Fruit fly (Drosophila melanogaster) whole organism, embryonic: ENCODE results near the gene Als2.

Experiments used
- Ada2b ChIP-seq: fragments of 200-800 bp; sonication (Bioruptor generic); IDR thresholded peaks from 2 replicates; pipeline ENCODE4 v1.3.6; 2022; ENCODE audit warnings: missing biosample characterization, missing genetic modification characterization
- Atf6 ChIP-seq: fragments of 200-800 bp; sonication (Bioruptor generic); IDR thresholded peaks from 2 replicates; pipeline ENCODE4 v1.3.6; 2022; ENCODE audit warnings: missing biosample characterization, missing genetic modification characterization
- CG11504 ChIP-seq: fragments of 200-800 bp; sonication (Bioruptor generic); optimal IDR thresholded peaks from 3 replicates; lab custom pipeline; 2019; ENCODE audit warnings: missing biosample characterization, mild to moderate bottlenecking, missing genetic modification characterization, moderate library complexity
- CG12071 ChIP-seq: fragments of 200-800 bp; sonication (Bioruptor generic); optimal IDR thresholded peaks from 3 replicates; lab custom pipeline; 2018; ENCODE audit warnings: missing biosample characterization, mild to moderate bottlenecking, missing genetic modification characterization
- CG13296 ChIP-seq: fragments of 200-800 bp; sonication (Bioruptor generic); optimal IDR thresholded peaks from 3 replicates; lab custom pipeline; 2018; ENCODE audit warnings: missing biosample characterization, mild to moderate bottlenecking, missing genetic modification characterization
- CG17361 ChIP-seq: fragments of 200-800 bp; sonication (Bioruptor generic); IDR thresholded peaks from 3 replicates; pipeline ENCODE4 v1.3.6; 2022; ENCODE audit warnings: missing biosample characterization, missing genetic modification characterization
- CG17568 ChIP-seq: fragments of 200-800 bp; sonication (Bioruptor generic); optimal IDR thresholded peaks from 2 replicates; lab custom pipeline; 2018; ENCODE audit warnings: missing biosample characterization, mild to moderate bottlenecking, missing genetic modification characterization, moderate library complexity
- CG18476 ChIP-seq: fragments of 200-800 bp; sonication (Bioruptor generic); optimal IDR thresholded peaks from 2 replicates; lab custom pipeline; 2016; ENCODE audit warnings: missing biosample characterization, mild to moderate bottlenecking, missing genetic modification characterization
- CG2116 ChIP-seq: fragments of 200-800 bp; sonication (Bioruptor generic); optimal IDR thresholded peaks from 3 replicates; lab custom pipeline; 2018; ENCODE audit warnings: missing biosample characterization, mild to moderate bottlenecking, missing genetic modification characterization
- CG2199 ChIP-seq: fragments of 200-800 bp; sonication (Bioruptor generic); IDR thresholded peaks from 3 replicates; pipeline ENCODE4 v1.3.6; 2022; ENCODE audit warnings: missing biosample characterization, missing genetic modification characterization
- CG31388 ChIP-seq: fragments of 200-800 bp; sonication (Bioruptor generic); optimal IDR thresholded peaks from 2 replicates; lab custom pipeline; 2016; ENCODE audit warnings: missing biosample characterization, missing genetic modification characterization
- CG32772 ChIP-seq: fragments of 200-800 bp; sonication (Bioruptor generic); IDR thresholded peaks from 2 replicates; pipeline ENCODE4 v1.3.6; 2022; ENCODE audit warnings: missing biosample characterization, missing genetic modification characterization
- CG33213 ChIP-seq: fragments of 200-800 bp; sonication (Bioruptor generic); optimal IDR thresholded peaks from 3 replicates; lab custom pipeline; 2016; ENCODE audit warnings: missing biosample characterization, missing genetic modification characterization
- CG34422 ChIP-seq: fragments of 200-800 bp; sonication (Bioruptor generic); IDR thresholded peaks from 3 replicates; pipeline ENCODE4 v1.3.6; 2022; ENCODE audit warnings: missing biosample characterization, missing genetic modification characterization
- CG4328 ChIP-seq: fragments of 200-800 bp; sonication (Bioruptor generic); optimal IDR thresholded peaks from 3 replicates; lab custom pipeline; 2017; ENCODE audit warnings: missing biosample characterization, missing genetic modification reagents, missing genetic modification characterization
- CG43689 ChIP-seq: fragments of 200-800 bp; sonication (Bioruptor generic); IDR thresholded peaks from 2 replicates; pipeline ENCODE4 v1.3.6; 2022; ENCODE audit warnings: missing biosample characterization, missing genetic modification characterization
- CG4707 ChIP-seq: fragments of 200-800 bp; sonication (Bioruptor generic); optimal IDR thresholded peaks from 2 replicates; lab custom pipeline; 2018; ENCODE audit warnings: missing biosample characterization, mild to moderate bottlenecking, missing genetic modification characterization, moderate library complexity
- CG4820 ChIP-seq: fragments of 200-800 bp; sonication (Bioruptor generic); optimal IDR thresholded peaks from 3 replicates; lab custom pipeline; 2016; ENCODE audit warnings: missing biosample characterization, missing genetic modification characterization
- CG6175 ChIP-seq: fragments of 200-800 bp; sonication (Bioruptor generic); IDR thresholded peaks from 3 replicates; pipeline ENCODE4 v1.3.6; 2022; ENCODE audit warnings: missing biosample characterization, missing genetic modification characterization
- CG6272 ChIP-seq: fragments of 200-800 bp; sonication (Bioruptor generic); IDR thresholded peaks from 2 replicates; pipeline ENCODE4 v1.3.6; 2022; ENCODE audit warnings: missing biosample characterization, missing genetic modification characterization
- CG8359 ChIP-seq: fragments of 200-800 bp; sonication (Bioruptor generic); optimal IDR thresholded peaks from 2 replicates; lab custom pipeline; 2017; ENCODE audit warnings: missing biosample characterization, mild to moderate bottlenecking, missing genetic modification characterization, borderline replicate concordance
- CG8388 ChIP-seq: fragments of 200-800 bp; sonication (Bioruptor generic); optimal IDR thresholded peaks from 2 replicates; lab custom pipeline; 2019; ENCODE audit warnings: missing biosample characterization, mild to moderate bottlenecking, missing genetic modification characterization, moderate library complexity
- CG8478 ChIP-seq: fragments of >200 bp; optimal IDR thresholded peaks from 2 replicates; lab custom pipeline; 2018
- CG8924 ChIP-seq: fragments of 200-800 bp; optimal IDR thresholded peaks from 3 replicates; lab custom pipeline; 2019; ENCODE audit warnings: missing biosample characterization, mild to moderate bottlenecking, missing genetic modification characterization, moderate library complexity
- CG9797 ChIP-seq: fragments of 200-800 bp; sonication (Bioruptor generic); optimal IDR thresholded peaks from 3 replicates; lab custom pipeline; 2018; ENCODE audit warnings: missing biosample characterization, mild to moderate bottlenecking, missing genetic modification characterization
- CG9876 ChIP-seq: fragments of 200-800 bp; sonication (Bioruptor generic); optimal IDR thresholded peaks from 2 replicates; lab custom pipeline; 2016; ENCODE audit warnings: missing biosample characterization, missing genetic modification characterization
- Camta ChIP-seq: fragments of 200-800 bp; sonication (Bioruptor generic); optimal IDR thresholded peaks from 2 replicates; lab custom pipeline; 2016; ENCODE audit warnings: missing biosample characterization, missing genetic modification characterization
- Deaf1 ChIP-seq: fragments of 200-800 bp; optimal IDR thresholded peaks from 3 replicates; lab custom pipeline; 2019; ENCODE audit warnings: missing biosample characterization, mild to moderate bottlenecking, missing genetic modification characterization, moderate library complexity
- Dip2 ChIP-seq: fragments of 200-800 bp; sonication (Bioruptor generic); IDR thresholded peaks from 2 replicates; pipeline ENCODE4 v1.3.6; 2022; ENCODE audit warnings: missing biosample characterization, missing genetic modification characterization
- Fer1 ChIP-seq: fragments of 200-800 bp; sonication (Bioruptor generic); optimal IDR thresholded peaks from 2 replicates; lab custom pipeline; 2017; ENCODE audit warnings: missing biosample characterization, mild to moderate bottlenecking, missing genetic modification characterization
- HLH3B ChIP-seq: fragments of 200-800 bp; sonication (Bioruptor generic); IDR thresholded peaks from 2 replicates; pipeline ENCODE4 v1.3.6; 2022; ENCODE audit warnings: missing biosample characterization, missing genetic modification characterization
- Hmr ChIP-seq: fragments of 200-800 bp; sonication (Bioruptor generic); optimal IDR thresholded peaks from 3 replicates; lab custom pipeline; 2017; ENCODE audit warnings: mild to moderate bottlenecking, missing biosample characterization, missing genetic modification reagents, missing genetic modification characterization
- Hr51 ChIP-seq, 2 experiments: fragments of 200-800 bp; sonication (Bioruptor generic); optimal IDR thresholded peaks; 2 replicates in 1 of 2; 3 replicates in 1 of 2; lab custom pipeline; 2016 to 2018; ENCODE audit warnings: missing biosample characterization in 2 of 2, missing genetic modification characterization in 2 of 2, mild to moderate bottlenecking in 1 of 2, moderate library complexity in 1 of 2
- Myb ChIP-seq: fragments of 200-800 bp; sonication (Bioruptor generic); optimal IDR thresholded peaks from 2 replicates; lab custom pipeline; 2016; ENCODE audit warnings: missing biosample characterization, missing genetic modification characterization
- Neu2 ChIP-seq: fragments of 200-800 bp; sonication (Bioruptor generic); optimal IDR thresholded peaks from 3 replicates; lab custom pipeline; 2016; ENCODE audit warnings: missing biosample characterization, missing genetic modification characterization, borderline replicate concordance
- Pdp1 ChIP-seq, 2 experiments: fragments of 200-800 bp; sonication (Bioruptor generic); optimal IDR thresholded peaks; 3 replicates each; lab custom pipeline; 2016; ENCODE audit warnings: missing biosample characterization in 2 of 2, missing genetic modification characterization in 2 of 2, mild to moderate bottlenecking in 1 of 2, moderate library complexity in 1 of 2
- Sin3A ChIP-seq: fragments of >200 bp; optimal IDR thresholded peaks from 2 replicates; lab custom pipeline; 2018
- Sox100B ChIP-seq: fragments of 200-800 bp; sonication (Bioruptor generic); optimal IDR thresholded peaks from 3 replicates; lab custom pipeline; 2018; ENCODE audit warnings: missing biosample characterization, mild to moderate bottlenecking, missing genetic modification characterization
- ato ChIP-seq: fragments of 200-800 bp; sonication (Bioruptor generic); IDR thresholded peaks from 2 replicates; pipeline ENCODE4 v1.3.6; 2022; ENCODE audit warnings: missing biosample characterization, missing genetic modification characterization; ENCODE audit not compliant: partially characterized antibody
- bcd ChIP-seq: fragments of 200-800 bp; sonication (Bioruptor generic); optimal IDR thresholded peaks from 2 replicates; lab custom pipeline; 2017; ENCODE audit warnings: missing biosample characterization, mild to moderate bottlenecking, missing genetic modification characterization
- btn ChIP-seq: fragments of 200-800 bp; sonication (Bioruptor generic); optimal IDR thresholded peaks from 2 replicates; lab custom pipeline; 2016; ENCODE audit warnings: missing biosample characterization, missing genetic modification characterization
- caup ChIP-seq: fragments of 200-800 bp; sonication (Bioruptor generic); optimal IDR thresholded peaks from 3 replicates; lab custom pipeline; 2017; ENCODE audit warnings: missing biosample characterization, mild to moderate bottlenecking, missing genetic modification characterization, moderate library complexity; ENCODE audit not compliant: severe bottlenecking
- fd3F ChIP-seq: fragments of 200-800 bp; sonication (Bioruptor generic); optimal IDR thresholded peaks from 2 replicates; lab custom pipeline; 2018; ENCODE audit warnings: missing biosample characterization, mild to moderate bottlenecking, missing genetic modification characterization, moderate library complexity
- gem ChIP-seq: fragments of 200-800 bp; sonication (Bioruptor generic); optimal IDR thresholded peaks from 2 replicates; lab custom pipeline; 2019; ENCODE audit warnings: missing biosample characterization, mild to moderate bottlenecking, missing genetic modification characterization, moderate library complexity
- gro ChIP-seq: fragments of 200-800 bp; sonication (Bioruptor generic); optimal IDR thresholded peaks from 2 replicates; lab custom pipeline; 2016; ENCODE audit warnings: missing biosample characterization, missing genetic modification characterization
- kah ChIP-seq: fragments of 200-800 bp; sonication (Bioruptor generic); optimal IDR thresholded peaks from 2 replicates; lab custom pipeline; 2018; ENCODE audit warnings: missing biosample characterization, mild to moderate bottlenecking, missing genetic modification characterization
- org-1 ChIP-seq: fragments of 200-800 bp; sonication (Bioruptor generic); optimal IDR thresholded peaks from 2 replicates; lab custom pipeline; 2017; ENCODE audit warnings: missing biosample characterization, missing genetic modification characterization
- psq ChIP-seq: fragments of 200-800 bp; sonication (Bioruptor generic); optimal IDR thresholded peaks from 2 replicates; lab custom pipeline; 2017; ENCODE audit warnings: missing biosample characterization, missing genetic modification characterization
- scrt ChIP-seq: fragments of 200-800 bp; sonication (Bioruptor generic); optimal IDR thresholded peaks from 2 replicates; lab custom pipeline; 2018; ENCODE audit warnings: missing biosample characterization, mild to moderate bottlenecking, missing genetic modification characterization, moderate library complexity
- sens-2 ChIP-seq: fragments of 200-800 bp; sonication (Bioruptor generic); IDR thresholded peaks from 2 replicates; pipeline ENCODE4 v1.3.6; 2022; ENCODE audit warnings: missing biosample characterization, missing genetic modification characterization
- sima ChIP-seq: fragments of 200-800 bp; sonication (Bioruptor generic); optimal IDR thresholded peaks from 2 replicates; lab custom pipeline; 2016; ENCODE audit warnings: missing biosample characterization, missing genetic modification characterization
- zfh2 ChIP-seq: fragments of 200-800 bp; sonication (Bioruptor generic); optimal IDR thresholded peaks from 2 replicates; lab custom pipeline; 2016; ENCODE audit warnings: missing biosample characterization, missing genetic modification characterization

Gene Als2

dm6 chr3L:21634152-21634689 is 45.3 kb downstream of the Als2 start, which contains the start of gene MED1 (continued):
- TF ChIP-seq Sox100B (GFP tag; lab: Kevin White, UChicago) (no peak), ato (GFP tag; lab: Robert Waterston, UW) (no peak), sens-2 (no peak), CG12071 (GFP tag; lab: Kevin White, UChicago) (no peak), CG8388 (GFP tag; lab: Kevin White, UChicago) (no peak), fd3F (GFP tag; lab: Kevin White, UChicago) (no peak), org-1 (GFP tag; lab: Kevin White, UChicago) (no peak), CG4328 (GFP tag; lab: Kevin White, UChicago) (no peak), CG32772 (no peak), CG11504 (tag; lab: Kevin White, UChicago) (no peak), CG13296 (GFP tag; lab: Kevin White, UChicago) (no peak), zfh2 (GFP tag; lab: Kevin White, UChicago) (no peak), Ada2b (no peak), Atf6 (no peak), Neu2 (no peak), Dip2 (GFP tag; lab: Robert Waterston, UW) (no peak), Hr51 (GFP tag; optimal IDR thresholded peaks at IDR 0.05; lab: Kevin White, UChicago) (no peak), Fer1 (no peak), psq (GFP tag; lab: Kevin White, UChicago) (no peak), CG4820 (no peak), caup (no peak), CG34422 (GFP tag; lab: Robert Waterston, UW) (no peak; the same call in 2 of the 3 replicates), CG8924 (tag; lab: Kevin White, UChicago) (no peak), CG2116 (no peak), kah (GFP tag; lab: Kevin White, UChicago) (no peak), Camta (GFP tag; lab: Kevin White, UChicago) (no peak), gem (no peak), CG8359 (no peak), CG9876 (GFP tag; lab: Kevin White, UChicago) (no peak), Sin3A (lab: Kevin White, UChicago) (no peak), CG43689 (no peak), btn (no peak), gro (GFP tag; lab: Kevin White, UChicago) (no peak), CG31388 (no peak), CG6272 (GFP tag; lab: Robert Waterston, UW) (no peak), CG33213 (GFP tag; lab: Kevin White, UChicago) (no peak), Myb (peak; percentile 18), HLH3B (no peak), CG17361 (GFP tag; lab: Robert Waterston, UW) (no peak), bcd (no peak), Hmr (GFP tag; lab: Kevin White, UChicago) (no peak), CG2199 (GFP tag; lab: Robert Waterston, UW) (no peak), Pdp1 (GFP tag; optimal IDR thresholded peaks at IDR 0.05; lab: Kevin White, UChicago) (no peak), CG18476 (GFP tag; lab: Kevin White, UChicago) (no peak), scrt (GFP tag; lab: Kevin White, UChicago) (no peak), CG17568 (GFP tag; lab: Kevin White, UChicago) (no peak), Deaf1 (tag; lab: Kevin White, UChicago) (no peak), CG6175 (GFP tag; lab: Robert Waterston, UW) (no peak), CG4707 (GFP tag; lab: Kevin White, UChicago) (no peak), CG9797 (GFP tag; lab: Kevin White, UChicago) (peak; percentile 73), sima (no peak), CG8478 (lab: Kevin White, UChicago) (no peak)
